Worm (Caenorhabditis elegans) whole organism, mixed stage, embryonic: ENCODE results near the gene pax-3.
A peak's percentile ranks its signal among the peaks of the same experiment; 100 is the strongest.

Experiments
- M03D4.4 ChIP-seq: sonication (generic microtip); optimal IDR thresholded peaks from 2 replicates; lab custom pipeline; 2017; ENCODE audit warnings: mild to moderate bottlenecking, missing genetic modification characterization, missing compliant biosample characterization
- bed-3 ChIP-seq: fragments of 200-800 bp; sonication (Bioruptor generic); optimal IDR thresholded peaks from 3 replicates; lab custom pipeline; 2018; ENCODE audit warnings: mild to moderate bottlenecking, missing genetic modification characterization, moderate library complexity, missing compliant biosample characterization
- blmp-1 ChIP-seq: fragments of 150-350 bp; optimal IDR thresholded peaks from 2 replicates; lab custom pipeline; 2014; ENCODE audit warnings: missing biosample characterization, missing genetic modification characterization
- ceh-39 ChIP-seq: fragments of 150-350 bp; optimal IDR thresholded peaks from 2 replicates; lab custom pipeline; 2014; ENCODE audit warnings: missing biosample characterization, missing genetic modification characterization
- ceh-43 ChIP-seq: fragments of 200-800 bp; sonication (Bioruptor generic); optimal IDR thresholded peaks from 2 replicates; lab custom pipeline; 2018; ENCODE audit warnings: mild to moderate bottlenecking, missing genetic modification characterization, moderate library complexity, missing compliant biosample characterization
- ceh-83 ChIP-seq: fragments of 200-800 bp; sonication (Bioruptor generic); optimal IDR thresholded peaks from 2 replicates; lab custom pipeline; 2018; ENCODE audit warnings: mild to moderate bottlenecking, missing genetic modification characterization, missing compliant biosample characterization
- ces-1 ChIP-seq: fragments of 150-350 bp; optimal IDR thresholded peaks from 2 replicates; lab custom pipeline; 2014; ENCODE audit warnings: missing biosample characterization, missing genetic modification reagents, missing genetic modification characterization
- cnd-1 ChIP-seq: fragments of 200-800 bp; sonication (Bioruptor generic); optimal IDR thresholded peaks from 2 replicates; lab custom pipeline; 2018; ENCODE audit warnings: mild to moderate bottlenecking, missing genetic modification characterization, missing compliant biosample characterization
- drap-1 ChIP-seq: fragments of 200-800 bp; sonication (Bioruptor generic); optimal IDR thresholded peaks from 3 replicates; lab custom pipeline; 2018; ENCODE audit warnings: mild to moderate bottlenecking, missing genetic modification characterization, missing compliant biosample characterization
- elt-1 ChIP-seq: sonication (generic microtip); optimal IDR thresholded peaks from 2 replicates; lab custom pipeline; 2017; ENCODE audit warnings: missing genetic modification characterization, mild to moderate bottlenecking, missing compliant biosample characterization, antibody characterized with exemption, moderate library complexity, borderline replicate concordance; ENCODE audit not compliant: insufficient read depth
- elt-3 ChIP-seq: fragments of 150-350 bp; optimal IDR thresholded peaks from 2 replicates; lab custom pipeline; 2014; ENCODE audit warnings: missing biosample characterization, missing genetic modification characterization
- flh-1 ChIP-seq: fragments of 200-800 bp; sonication (Bioruptor generic); optimal IDR thresholded peaks from 2 replicates; lab custom pipeline; 2018; ENCODE audit warnings: mild to moderate bottlenecking, missing genetic modification characterization, moderate library complexity, missing compliant biosample characterization
- ham-2 ChIP-seq: fragments of 200-800 bp; sonication (Bioruptor generic); optimal IDR thresholded peaks from 2 replicates; lab custom pipeline; 2018; ENCODE audit warnings: mild to moderate bottlenecking, missing genetic modification characterization, missing compliant biosample characterization
- hlh-1 ChIP-seq: fragments of 150-350 bp; optimal IDR thresholded peaks from 2 replicates; lab custom pipeline; 2014; ENCODE audit warnings: missing biosample characterization, missing genetic modification reagents, missing genetic modification characterization
- lin-13 ChIP-seq: fragments of 150-350 bp; optimal IDR thresholded peaks from 2 replicates; lab custom pipeline; 2014; ENCODE audit warnings: missing biosample characterization, missing genetic modification characterization
- lin-32 ChIP-seq: fragments of 200-800 bp; sonication (Bioruptor generic); optimal IDR thresholded peaks from 2 replicates; lab custom pipeline; 2018; ENCODE audit warnings: mild to moderate bottlenecking, missing genetic modification characterization, missing compliant biosample characterization
- lsy-2 ChIP-seq: fragments of 150-350 bp; optimal IDR thresholded peaks from 2 replicates; lab custom pipeline; 2014; ENCODE audit warnings: missing biosample characterization, missing genetic modification characterization
- mab-5 ChIP-seq: fragments of 150-350 bp; optimal IDR thresholded peaks from 2 replicates; lab custom pipeline; 2014; ENCODE audit warnings: missing biosample characterization, missing genetic modification characterization
- mep-1 ChIP-seq: fragments of 150-350 bp; optimal IDR thresholded peaks from 2 replicates; lab custom pipeline; 2017; ENCODE audit warnings: missing biosample characterization, missing genetic modification reagents, missing genetic modification characterization, inconsistent platforms
- mls-2 ChIP-seq: sonication (generic microtip); optimal IDR thresholded peaks from 2 replicates; lab custom pipeline; 2016; ENCODE audit warnings: mild to moderate bottlenecking, missing genetic modification characterization, moderate library complexity, missing compliant biosample characterization
- nhr-12 ChIP-seq: fragments of 150-350 bp; optimal IDR thresholded peaks from 2 replicates; lab custom pipeline; 2014; ENCODE audit warnings: missing biosample characterization, missing genetic modification characterization
- nhr-2 ChIP-seq: fragments of 150-350 bp; optimal IDR thresholded peaks from 2 replicates; lab custom pipeline; 2014; ENCODE audit warnings: missing biosample characterization, missing genetic modification characterization
- nhr-237 ChIP-seq: fragments of 150-350 bp; optimal IDR thresholded peaks from 2 replicates; lab custom pipeline; 2014; ENCODE audit warnings: missing biosample characterization, missing genetic modification characterization
- nhr-28 ChIP-seq: fragments of 150-350 bp; optimal IDR thresholded peaks from 2 replicates; lab custom pipeline; 2014; ENCODE audit warnings: missing biosample characterization, missing genetic modification characterization
- nhr-76 ChIP-seq: sonication (generic microtip); optimal IDR thresholded peaks from 2 replicates; lab custom pipeline; 2017; ENCODE audit warnings: missing biosample characterization, missing genetic modification characterization
- pha-4 ChIP-seq: fragments of 150-350 bp; optimal IDR thresholded peaks from 2 replicates; lab custom pipeline; 2018; ENCODE audit warnings: missing biosample characterization, missing genetic modification reagents, missing genetic modification characterization
- sem-2 ChIP-seq: fragments of 200-800 bp; sonication (Bioruptor generic); optimal IDR thresholded peaks from 2 replicates; lab custom pipeline; 2018; ENCODE audit warnings: mild to moderate bottlenecking, missing genetic modification characterization, missing compliant biosample characterization
- snpc-4 ChIP-seq: fragments of 150-350 bp; optimal IDR thresholded peaks from 2 replicates; lab custom pipeline; 2014; ENCODE audit warnings: missing biosample characterization, missing genetic modification characterization
- sptf-1 ChIP-seq: sonication (generic microtip); optimal IDR thresholded peaks from 2 replicates; lab custom pipeline; 2017; ENCODE audit warnings: mild to moderate bottlenecking, missing genetic modification characterization, moderate library complexity, missing compliant biosample characterization
- tbx-8 ChIP-seq: fragments of 200-800 bp; sonication (Bioruptor generic); optimal IDR thresholded peaks from 2 replicates; lab custom pipeline; 2018; ENCODE audit warnings: mild to moderate bottlenecking, missing genetic modification characterization, moderate library complexity, missing compliant biosample characterization
- unc-120 ChIP-seq: sonication (generic microtip); optimal IDR thresholded peaks from 2 replicates; lab custom pipeline; 2017; ENCODE audit warnings: missing genetic modification characterization, missing compliant biosample characterization; ENCODE audit not compliant: poor library complexity, severe bottlenecking
- unc-39 ChIP-seq: fragments of 150-350 bp; optimal IDR thresholded peaks from 2 replicates; lab custom pipeline; 2014; ENCODE audit warnings: missing biosample characterization, missing genetic modification characterization
- unc-62 ChIP-seq: fragments of 150-350 bp; optimal IDR thresholded peaks from 2 replicates; lab custom pipeline; 2014; ENCODE audit warnings: missing biosample characterization, missing genetic modification reagents, missing genetic modification characterization
- zip-8 ChIP-seq: fragments of 150-350 bp; optimal IDR thresholded peaks from 2 replicates; lab custom pipeline; 2014; ENCODE audit warnings: missing biosample characterization, missing genetic modification characterization
- ztf-11 ChIP-seq: fragments of 150-350 bp; optimal IDR thresholded peaks from 2 replicates; lab custom pipeline; 2014; ENCODE audit warnings: missing biosample characterization, missing genetic modification characterization

The pax-3 gene

DNA sequence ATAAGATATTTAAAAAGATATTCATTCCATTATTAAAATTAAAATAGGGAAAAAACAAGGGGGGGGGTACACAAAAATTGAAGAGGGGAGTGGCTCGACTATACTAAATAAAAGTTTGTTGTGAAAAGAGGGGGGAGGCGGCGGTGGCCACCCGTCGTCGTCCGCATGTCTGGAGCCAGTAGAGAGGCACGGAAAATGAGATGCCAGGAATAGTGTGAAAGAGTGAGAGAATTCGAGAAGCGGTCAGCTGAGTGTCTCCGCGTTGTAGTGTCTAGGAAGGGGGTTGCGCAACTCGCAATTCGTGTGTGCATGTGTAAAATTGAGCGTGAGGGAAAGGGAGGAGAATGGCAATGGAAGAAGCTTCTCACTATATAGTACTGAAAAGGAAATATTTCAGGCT is 55.9 kb downstream of the pax-3 start:
- TF ChIP-seq ceh-83 (GFP tag; lab: Kevin White, UChicago): peak; percentile 20
- no peak for TF ChIP-seq nhr-28 (tag; lab: Kevin White, UChicago)
- no peak for TF ChIP-seq tbx-8 (GFP tag; lab: Kevin White, UChicago)
- no peak for TF ChIP-seq elt-3 (tag; lab: Kevin White, UChicago)
- TF ChIP-seq nhr-237: no peak
- peak; percentile 29 for TF ChIP-seq unc-62 (GFP tag; lab: Kevin White, UChicago)
- TF ChIP-seq cnd-1 (tag; lab: Kevin White, UChicago): no peak
- TF ChIP-seq nhr-76 (tag; lab: Kevin White, UChicago): no peak
- TF ChIP-seq sem-2: no peak
- peak; percentile 67 for TF ChIP-seq unc-120 (tag; lab: Kevin White, UChicago)
- peak; percentile 32 for TF ChIP-seq hlh-1 (tag; lab: Kevin White, UChicago)
- peak; percentile 59 for TF ChIP-seq ces-1 (GFP tag; lab: Kevin White, UChicago)
- no peak for TF ChIP-seq flh-1 (GFP tag; lab: Kevin White, UChicago)
- peak; percentile 71 for TF ChIP-seq zip-8 (tag; lab: Kevin White, UChicago)
- peak; percentile 52 for TF ChIP-seq mls-2
- TF ChIP-seq unc-39 (tag; lab: Kevin White, UChicago): no peak
- TF ChIP-seq mab-5: no peak
- no peak for TF ChIP-seq lin-32 (GFP tag; lab: Kevin White, UChicago)
- peak; percentile 64 for TF ChIP-seq sptf-1
- no peak for TF ChIP-seq lin-13
- TF ChIP-seq bed-3 (GFP tag; lab: Kevin White, UChicago): no peak
- no peak for TF ChIP-seq nhr-12 (tag; lab: Kevin White, UChicago)
- no peak for TF ChIP-seq ham-2 (GFP tag; lab: Kevin White, UChicago)
- no peak for TF ChIP-seq elt-1 (tag; lab: Kevin White, UChicago)
- peak; percentile 62 for TF ChIP-seq drap-1 (GFP tag; lab: Kevin White, UChicago)
- TF ChIP-seq snpc-4 (tag; lab: Kevin White, UChicago): no peak
- peak; percentile 68 for TF ChIP-seq pha-4 (tag; lab: Kevin White, UChicago)
- no peak for TF ChIP-seq blmp-1 (tag; lab: Kevin White, UChicago)
- peak; percentile 37 for TF ChIP-seq mep-1 (tag; lab: Kevin White, UChicago)
- TF ChIP-seq M03D4.4 (tag; lab: Kevin White, UChicago): peak; percentile 33
- TF ChIP-seq ceh-39: no peak
- no peak for TF ChIP-seq lsy-2 (tag; lab: Kevin White, UChicago)
- no peak for TF ChIP-seq ztf-11 (tag; lab: Kevin White, UChicago)
- no peak for TF ChIP-seq nhr-2
- no peak for TF ChIP-seq ceh-43
